Fruit fly (Drosophila melanogaster) whole organism: ENCODE measurements around the gene Pka-R1.

ENCODE experiments used
- pan ChIP-seq: fragments of >200 bp; optimal IDR thresholded peaks from 2 replicates; lab custom pipeline; 2017
- psq ChIP-seq: fragments of >200 bp; optimal IDR thresholded peaks from 2 replicates; lab custom pipeline; 2017

DNA sequence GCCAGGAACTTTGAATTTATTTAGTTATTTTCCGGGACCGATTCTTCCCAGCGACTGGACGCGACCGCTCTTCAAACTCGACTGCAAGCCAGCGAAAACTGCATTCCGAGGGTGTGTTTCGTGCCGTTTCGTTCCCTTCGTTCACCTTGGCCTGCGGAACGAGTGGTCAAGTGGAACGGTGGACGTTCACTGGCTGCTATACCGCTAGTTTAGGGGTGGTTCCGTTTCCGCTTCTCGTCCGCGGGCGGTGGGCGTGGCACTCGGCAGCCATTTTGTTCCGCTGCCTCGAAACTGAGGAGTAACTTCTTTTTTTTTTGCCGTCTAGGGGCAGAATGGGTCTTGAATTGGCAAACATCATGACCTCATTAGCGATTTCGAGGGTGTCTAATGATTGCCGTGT, 23.2 kb upstream of the Pka-R1 start, which contains the start of gene Six4:
- TF ChIP-seq pan (lab: Kevin White, UChicago) (no peak), psq (lab: Kevin White, UChicago) (no peak)
